Worm (Caenorhabditis elegans) whole organism, L4 larva: Measurements from ENCODE around the gene fbxa-32.
"Not testable (repeated sequence)": the region's sequence is repeated elsewhere in the genome, so short reads cannot be mapped to it uniquely, and the experiment has no call there.

Experiments
- F10B5.3 ChIP-seq: sonication (generic microtip); optimal IDR thresholded peaks from 2 replicates; lab custom pipeline; 2016; ENCODE audit warnings: mild to moderate bottlenecking, missing genetic modification characterization, missing compliant biosample characterization
- F26F4.8 ChIP-seq: fragments of 200-800 bp; sonication (Bioruptor generic); conservative IDR thresholded peaks from 2 replicates; pipeline ENCODE4 v1.3.6; 2022; ENCODE audit warnings: missing genetic modification characterization, missing compliant biosample characterization
- F37D6.2 ChIP-seq: sonication (generic microtip); optimal IDR thresholded peaks from 2 replicates; lab custom pipeline; 2016; ENCODE audit warnings: mild to moderate bottlenecking, missing genetic modification characterization, missing compliant biosample characterization
- F49E8.2 ChIP-seq: sonication (generic microtip); optimal IDR thresholded peaks from 2 replicates; lab custom pipeline; 2016; ENCODE audit warnings: missing compliant biosample characterization, mild to moderate bottlenecking, missing genetic modification characterization, borderline replicate concordance
- T20F7.1 ChIP-seq: fragments of 200-800 bp; sonication (Bioruptor generic); optimal IDR thresholded peaks from 2 replicates; lab custom pipeline; 2018; ENCODE audit warnings: mild to moderate bottlenecking, missing genetic modification characterization, missing compliant biosample characterization
- Y75B8A.6 ChIP-seq: fragments of 200-800 bp; sonication (Bioruptor generic); IDR thresholded peaks from 2 replicates; pipeline ENCODE4 v1.3.6; 2022; ENCODE audit warnings: missing genetic modification reagents, missing genetic modification characterization, missing compliant biosample characterization
- ZK337.2 ChIP-seq: fragments of 200-800 bp; sonication (Bioruptor generic); IDR thresholded peaks from 2 replicates; pipeline ENCODE4 v1.3.6; 2022; ENCODE audit warnings: missing genetic modification reagents, missing genetic modification characterization, missing compliant biosample characterization
- aha-1 ChIP-seq: fragments of 150-350 bp; peaks from one replicate; lab custom pipeline; 2014; ENCODE audit warnings: missing biosample characterization, missing genetic modification characterization
- aly-2 ChIP-seq: sonication (generic microtip); optimal IDR thresholded peaks from 2 replicates; lab custom pipeline; 2018; ENCODE audit warnings: missing biosample characterization, missing genetic modification characterization
- arid-1 ChIP-seq: fragments of 200-800 bp; sonication (Bioruptor generic); conservative IDR thresholded peaks from 2 replicates; pipeline ENCODE4 v1.3.6; 2022; ENCODE audit warnings: missing genetic modification reagents, missing genetic modification characterization, missing compliant biosample characterization
- ceh-28 ChIP-seq: fragments of 150-350 bp; optimal IDR thresholded peaks from 2 replicates; lab custom pipeline; 2014; ENCODE audit warnings: missing biosample characterization, missing genetic modification reagents, missing genetic modification characterization
- ceh-32 ChIP-seq: sonication (generic microtip); optimal IDR thresholded peaks from 2 replicates; lab custom pipeline; 2016; ENCODE audit warnings: mild to moderate bottlenecking, missing genetic modification characterization, missing compliant biosample characterization; ENCODE audit not compliant: poor library complexity
- ceh-44 ChIP-seq: fragments of 200-800 bp; sonication (Bioruptor generic); IDR thresholded peaks from 2 replicates; pipeline ENCODE4 v1.3.6; 2022; ENCODE audit warnings: missing genetic modification reagents, missing genetic modification characterization, missing compliant biosample characterization
- ctbp-1 ChIP-seq: fragments of 200-800 bp; sonication (Bioruptor generic); IDR thresholded peaks from 2 replicates; pipeline ENCODE4 v1.3.6; 2022; ENCODE audit warnings: missing genetic modification reagents, missing genetic modification characterization, missing compliant biosample characterization
- daf-12 ChIP-seq: fragments of 150-350 bp; optimal IDR thresholded peaks from 2 replicates; lab custom pipeline; 2014; ENCODE audit warnings: missing biosample characterization, missing genetic modification reagents, missing genetic modification characterization
- daf-16 ChIP-seq, 3 experiments: sonication (generic microtip); optimal IDR thresholded peaks; 2 replicates each; lab custom pipeline; 2016 to 2017; ENCODE audit warnings: missing genetic modification characterization in 3 of 3, missing genetic modification reagents in 3 of 3, mild to moderate bottlenecking in 2 of 3, missing compliant biosample characterization in 2 of 3, missing biosample characterization in 1 of 3, moderate library complexity in 1 of 3
- daf-19 ChIP-seq: fragments of 200-800 bp; sonication (Bioruptor generic); conservative IDR thresholded peaks from 2 replicates; pipeline ENCODE4 v1.3.6; 2022; ENCODE audit warnings: missing genetic modification characterization, missing compliant biosample characterization
- daf-8 ChIP-seq: fragments of 200-800 bp; sonication (Bioruptor generic); IDR thresholded peaks from 2 replicates; pipeline ENCODE4 v1.3.6; 2022; ENCODE audit warnings: missing genetic modification characterization, missing compliant biosample characterization
- dmd-6 ChIP-seq: fragments of 200-800 bp; sonication (Bioruptor generic); IDR thresholded peaks from 2 replicates; pipeline ENCODE4 v1.3.6; 2022; ENCODE audit warnings: missing genetic modification reagents, missing genetic modification characterization, missing compliant biosample characterization
- dpl-1 ChIP-seq: fragments of 150-350 bp; optimal IDR thresholded peaks from 2 replicates; lab custom pipeline; 2014; ENCODE audit warnings: missing biosample characterization, missing genetic modification reagents, missing genetic modification characterization
- duxl-1 ChIP-seq: sonication (generic microtip); optimal IDR thresholded peaks from 2 replicates; lab custom pipeline; 2016; ENCODE audit warnings: mild to moderate bottlenecking, missing genetic modification characterization, moderate library complexity, missing compliant biosample characterization; ENCODE audit not compliant: poor library complexity
- dve-1 ChIP-seq: sonication (generic microtip); optimal IDR thresholded peaks from 2 replicates; lab custom pipeline; 2017; ENCODE audit warnings: antibody characterized with exemption, mild to moderate bottlenecking, missing genetic modification characterization, missing compliant biosample characterization; ENCODE audit not compliant: insufficient read depth
- fkh-10 ChIP-seq: fragments of 150-350 bp; optimal IDR thresholded peaks from 2 replicates; lab custom pipeline; 2014; ENCODE audit warnings: missing biosample characterization, missing genetic modification reagents, missing genetic modification characterization
- gei-8 ChIP-seq: fragments of 200-800 bp; sonication (Bioruptor generic); optimal IDR thresholded peaks from 2 replicates; lab custom pipeline; 2018; ENCODE audit warnings: mild to moderate bottlenecking, missing genetic modification characterization, missing compliant biosample characterization
- hlh-11 ChIP-seq: fragments of 200-800 bp; sonication (Bioruptor generic); optimal IDR thresholded peaks from 2 replicates; lab custom pipeline; 2018; ENCODE audit warnings: mild to moderate bottlenecking, missing genetic modification characterization, missing compliant biosample characterization
- mdl-1 ChIP-seq, 2 experiments: fragments of 150-350 bp in 1 of 2; sonication (generic microtip) in 1 of 2; optimal IDR thresholded peaks; 2 replicates each; lab custom pipeline; 2014 to 2017; ENCODE audit warnings: missing biosample characterization in 2 of 2, missing genetic modification characterization in 2 of 2
- mep-1 ChIP-seq: fragments of 150-350 bp; sonication (generic microtip); optimal IDR thresholded peaks from 3 replicates; lab custom pipeline; 2014; ENCODE audit warnings: missing biosample characterization, missing genetic modification characterization
- mxl-2 ChIP-seq: fragments of 200-800 bp; sonication (Bioruptor generic); conservative IDR thresholded peaks from 2 replicates; pipeline ENCODE4 v1.3.6; 2022; ENCODE audit warnings: missing genetic modification reagents, missing genetic modification characterization, missing compliant biosample characterization
- mxl-3 ChIP-seq: fragments of 200-800 bp; sonication (Bioruptor generic); optimal IDR thresholded peaks from 2 replicates; lab custom pipeline; 2018; ENCODE audit warnings: mild to moderate bottlenecking, missing genetic modification characterization, missing compliant biosample characterization
- nhr-11 ChIP-seq: fragments of 150-350 bp; optimal IDR thresholded peaks from 2 replicates; lab custom pipeline; 2014; ENCODE audit warnings: missing biosample characterization, missing genetic modification characterization
- nhr-111 ChIP-seq: fragments of 200-800 bp; sonication (Bioruptor generic); optimal IDR thresholded peaks from 2 replicates; lab custom pipeline; 2018; ENCODE audit warnings: mild to moderate bottlenecking, missing genetic modification characterization, missing compliant biosample characterization
- nhr-48 ChIP-seq: sonication (generic microtip); optimal IDR thresholded peaks from 2 replicates; lab custom pipeline; 2016; ENCODE audit warnings: mild to moderate bottlenecking, missing genetic modification characterization, missing compliant biosample characterization
- pha-4 ChIP-seq, 2 experiments: fragments of 150-350 bp in 1 of 2; fragments of 200-800 bp in 1 of 2; sonication (Bioruptor generic) in 1 of 2; IDR thresholded peaks in 1 of 2; optimal IDR thresholded peaks in 1 of 2; 2 replicates each; pipeline versions ENCODE4 v1.3.6 to Lab custom; 2014 to 2022; ENCODE audit warnings: missing genetic modification characterization in 2 of 2, missing genetic modification reagents in 2 of 2, missing biosample characterization in 1 of 2, missing compliant biosample characterization in 1 of 2
- sdz-12 ChIP-seq: fragments of 200-800 bp; sonication (Bioruptor generic); optimal IDR thresholded peaks from 2 replicates; lab custom pipeline; 2018; ENCODE audit warnings: mild to moderate bottlenecking, missing genetic modification characterization, missing compliant biosample characterization
- set-16 ChIP-seq: fragments of 200-800 bp; sonication (Bioruptor generic); IDR thresholded peaks from 2 replicates; pipeline ENCODE4 v1.3.6; 2022; ENCODE audit warnings: missing genetic modification reagents, missing genetic modification characterization, missing compliant biosample characterization
- spr-3 ChIP-seq: fragments of 200-800 bp; sonication (Bioruptor generic); optimal IDR thresholded peaks from 2 replicates; lab custom pipeline; 2018; ENCODE audit warnings: mild to moderate bottlenecking, missing genetic modification characterization, missing compliant biosample characterization
- unc-62 ChIP-seq, 3 experiments: fragments of 150-350 bp in 1 of 3; sonication (generic microtip); optimal IDR thresholded peaks in 2 of 3; peaks in 1 of 3; 1 replicate in 1 of 3; 2 replicates in 2 of 3; lab custom pipeline; 2014 to 2017; ENCODE audit warnings: missing biosample characterization in 3 of 3, missing genetic modification characterization in 3 of 3, missing genetic modification reagents in 3 of 3, missing genotype in 1 of 3
- zfp-2 ChIP-seq: sonication (generic microtip); optimal IDR thresholded peaks from 2 replicates; lab custom pipeline; 2016; ENCODE audit warnings: mild to moderate bottlenecking, missing genetic modification characterization, missing compliant biosample characterization
- ztf-11 ChIP-seq: fragments of 150-350 bp; optimal IDR thresholded peaks from 2 replicates; lab custom pipeline; 2014; ENCODE audit warnings: missing biosample characterization, missing genetic modification characterization

The fbxa-32 gene

ce11 chrIII:1266799-1267198 is 2.3 kb downstream of the fbxa-32 start, which contains the start of gene fbxa-151:
Gene fbxa-151 (minus strand): TSS chrIII:1266899.
- TF ChIP-seq arid-1 (GFP tag; lab: Robert Waterston, UW); spr-3; ceh-32 (tag; lab: Kevin White, UChicago): not testable (repeated sequence)
- TF ChIP-seq, all 104 proteins: peak for 0; not testable (repeated sequence) for 104

- not testable (repeated sequence) for TF ChIP-seq hlh-11 (tag; lab: Kevin White, UChicago); mep-1 (tag; lab: Kevin White, UChicago); T20F7.1 (GFP tag; lab: Kevin White, UChicago)
- TF ChIP-seq, all 104 proteins: peak for 0; not testable (repeated sequence) for 104
Observed at ce11 chrIII:1263692-1264091, 5.4 kb downstream of the fbxa-32 start, which contains the start of gene srz-9. Gene srz-9 (plus strand): TSS chrIII:1263992.

ce11 chrIII:1258358-1258757 is 10.7 kb downstream of the fbxa-32 start, which contains the start of gene fbxa-78:
Gene fbxa-78 (minus strand): TSS chrIII:1258458.
- TF ChIP-seq ceh-28, nhr-11, nhr-48 (tag; lab: Kevin White, UChicago): not testable (repeated sequence)

- TF ChIP-seq duxl-1 (tag; lab: Kevin White, UChicago); F10B5.3; gei-8: not testable (repeated sequence)
- TF ChIP-seq, all 104 proteins: peak for 0; not testable (repeated sequence) for 104
Observed at ce11 chrIII:1256519-1256918, 12.5 kb downstream of the fbxa-32 start, which contains the start of gene fbxa-208. Gene fbxa-208 (plus strand): TSS chrIII:1256819.

- TF ChIP-seq mxl-3 (GFP tag; lab: Kevin White, UChicago), result no peak
- no peak for TF ChIP-seq daf-12
- TF ChIP-seq sdz-12, result no peak
- TF ChIP-seq daf-8 (GFP tag; lab: Robert Waterston, UW), result no peak
- TF ChIP-seq F26F4.8 (GFP tag; lab: Robert Waterston, UW), result no peak
- no peak for TF ChIP-seq Y75B8A.6
- no peak for TF ChIP-seq fkh-10 (GFP tag; lab: Kevin White, UChicago)
- TF ChIP-seq pha-4 (GFP tag; IDR thresholded peaks at IDR 0.05; lab: Robert Waterston, UW), result no peak
- peak; percentile 70 for TF ChIP-seq pha-4 (tag; optimal IDR thresholded peaks at IDR 0.05; lab: Kevin White, UChicago)
- peak; percentile 90 for TF ChIP-seq dve-1 (tag; lab: Kevin White, UChicago)
- TF ChIP-seq T20F7.1 (GFP tag; lab: Kevin White, UChicago), result no peak
- no peak for TF ChIP-seq aly-2 (tag; lab: Kevin White, UChicago)
- no peak for TF ChIP-seq nhr-111 (GFP tag; lab: Kevin White, UChicago)
- TF ChIP-seq daf-19 (GFP tag; lab: Robert Waterston, UW), result no peak
- TF ChIP-seq hlh-11 (tag; lab: Kevin White, UChicago), result peak; percentile 61
- no peak for TF ChIP-seq set-16 (GFP tag; lab: Robert Waterston, UW)
- peak; percentile 46 for TF ChIP-seq dpl-1 (GFP tag; lab: Kevin White, UChicago)
- peak in 1 of 2 experiments; percentile 3 for TF ChIP-seq mdl-1 (tag; optimal IDR thresholded peaks at IDR 0.05; lab: Kevin White, UChicago)
- TF ChIP-seq zfp-2 (tag; lab: Kevin White, UChicago), result no peak
- no peak for TF ChIP-seq daf-16 (GFP tag; optimal IDR thresholded peaks at IDR 0.05; lab: Kevin White, UChicago)
- TF ChIP-seq daf-16 (tag; optimal IDR thresholded peaks at IDR 0.05; lab: Kevin White, UChicago), result peak; percentile 53
- peak; percentile 62 for TF ChIP-seq duxl-1 (tag; lab: Kevin White, UChicago)
- TF ChIP-seq unc-62 (GFP tag; optimal IDR thresholded peaks at IDR 0.05 in 1 of 2; lab: Kevin White, UChicago), result no peak
- no peak for TF ChIP-seq unc-62 (tag; optimal IDR thresholded peaks at IDR 0.05; lab: Kevin White, UChicago)
- TF ChIP-seq ZK337.2 (GFP tag; lab: Robert Waterston, UW), result no peak
- TF ChIP-seq dmd-6 (GFP tag; lab: Robert Waterston, UW), result peak; percentile 65
- TF ChIP-seq ceh-44 (GFP tag; lab: Robert Waterston, UW), result no peak
- no peak for TF ChIP-seq ztf-11 (tag; lab: Kevin White, UChicago)
- TF ChIP-seq nhr-48 (tag; lab: Kevin White, UChicago), result no peak
- no peak for TF ChIP-seq aha-1 (tag; lab: Kevin White, UChicago)
- no peak for TF ChIP-seq F49E8.2 (tag; lab: Kevin White, UChicago)
- TF ChIP-seq ctbp-1, result no peak
- no peak for TF ChIP-seq mxl-2
- TF ChIP-seq F37D6.2 (tag; lab: Kevin White, UChicago), result no peak
Observed at ce11 chrIII:1249111-1249583, 19.9 kb downstream of the fbxa-32 start, which contains the start of the genes fbxa-76 and fbxa-77. Gene fbxa-76 (minus strand): TSS chrIII:1249161. Gene fbxa-77 (plus strand): TSS chrIII:1249475.
